Worm (Caenorhabditis elegans) whole organism, L1 larva: ENCODE data around the gene ttr-14.

Experiments
- C04F5.9 ChIP-seq: sonication (generic microtip); optimal IDR thresholded peaks from 2 replicates; lab custom pipeline; 2016; ENCODE audit warnings: missing genetic modification characterization, missing compliant biosample characterization
- aha-1 ChIP-seq: fragments of 150-350 bp; optimal IDR thresholded peaks from 2 replicates; lab custom pipeline; 2014; ENCODE audit warnings: missing biosample characterization, missing genetic modification characterization
- alr-1 ChIP-seq: fragments of 200-800 bp; sonication (Bioruptor generic); optimal IDR thresholded peaks from 2 replicates; lab custom pipeline; 2018; ENCODE audit warnings: borderline replicate concordance, mild to moderate bottlenecking, missing genetic modification characterization, missing compliant biosample characterization
- ceh-63 ChIP-seq: fragments of 200-800 bp; sonication (Bioruptor generic); optimal IDR thresholded peaks from 2 replicates; lab custom pipeline; 2018; ENCODE audit warnings: mild to moderate bottlenecking, missing genetic modification characterization, missing compliant biosample characterization
- ceh-8 ChIP-seq: fragments of 200-800 bp; sonication (Bioruptor generic); optimal IDR thresholded peaks from 2 replicates; lab custom pipeline; 2018; ENCODE audit warnings: mild to moderate bottlenecking, missing genetic modification characterization, moderate library complexity, missing compliant biosample characterization
- ceh-82 ChIP-seq, 3 experiments: fragments of 150-350 bp in 1 of 3; sonication (generic microtip) in 2 of 3; optimal IDR thresholded peaks; 2 replicates each; lab custom pipeline; 2014 to 2017; ENCODE audit warnings: missing biosample characterization in 3 of 3, missing genetic modification characterization in 3 of 3
- ceh-88 ChIP-seq: fragments of 200-800 bp; sonication (Bioruptor generic); IDR thresholded peaks from 2 replicates; pipeline ENCODE4 v1.3.6; 2022; ENCODE audit warnings: missing genetic modification characterization, missing compliant biosample characterization
- ces-1 ChIP-seq: fragments of 150-350 bp; optimal IDR thresholded peaks from 2 replicates; lab custom pipeline; 2014; ENCODE audit warnings: missing biosample characterization, missing genetic modification reagents, missing genetic modification characterization
- dsc-1 ChIP-seq: sonication (generic microtip); optimal IDR thresholded peaks from 2 replicates; lab custom pipeline; 2016; ENCODE audit warnings: mild to moderate bottlenecking, missing genetic modification characterization, missing compliant biosample characterization
- efl-1 ChIP-seq, 4 experiments: fragments of 150-350 bp; optimal IDR thresholded peaks in 3 of 4; peaks in 1 of 4; 1 replicate in 1 of 4; 2 replicates in 3 of 4; lab custom pipeline; 2014; ENCODE audit warnings: missing biosample characterization in 2 of 4, missing genetic modification characterization in 2 of 4, missing genetic modification reagents in 2 of 4
- efl-3 ChIP-seq: fragments of 200-800 bp; sonication (Bioruptor generic); optimal IDR thresholded peaks from 2 replicates; lab custom pipeline; 2018; ENCODE audit warnings: mild to moderate bottlenecking, missing genetic modification characterization, missing compliant biosample characterization
- egl-13 ChIP-seq: sonication (generic microtip); optimal IDR thresholded peaks from 2 replicates; lab custom pipeline; 2016; ENCODE audit warnings: missing genotype, missing genetic modification reagents, missing genetic modification characterization, missing compliant biosample characterization
- elt-3 ChIP-seq, 6 experiments: fragments of 150-350 bp in 1 of 6; sonication (generic microtip); optimal IDR thresholded peaks; 2 replicates each; lab custom pipeline; 2017 to 2018; ENCODE audit warnings: missing biosample characterization in 6 of 6, missing genetic modification characterization in 6 of 6, inconsistent platforms in 1 of 6
- fkh-10 ChIP-seq: sonication (generic microtip); optimal IDR thresholded peaks from 2 replicates; lab custom pipeline; 2017; ENCODE audit warnings: missing biosample characterization, missing genetic modification reagents, missing genetic modification characterization
- fos-1 ChIP-seq: fragments of 150-350 bp; optimal IDR thresholded peaks from 2 replicates; lab custom pipeline; 2014; ENCODE audit warnings: missing biosample characterization, missing genetic modification characterization
- grh-1 ChIP-seq: fragments of 200-800 bp; sonication (Bioruptor generic); IDR thresholded peaks from 2 replicates; pipeline ENCODE4 v1.3.6; 2022; ENCODE audit warnings: missing genetic modification reagents, missing genetic modification characterization, missing compliant biosample characterization
- isw-1 ChIP-seq: fragments of 200-800 bp; sonication (Bioruptor generic); IDR thresholded peaks from 2 replicates; pipeline ENCODE4 v1.3.6; 2022; ENCODE audit warnings: missing genetic modification characterization, missing compliant biosample characterization
- jun-1 ChIP-seq: fragments of 150-350 bp; optimal IDR thresholded peaks from 2 replicates; lab custom pipeline; 2014; ENCODE audit warnings: missing biosample characterization, missing genetic modification reagents, missing genetic modification characterization
- lin-14 ChIP-seq: fragments of 200-800 bp; sonication (Bioruptor generic); optimal IDR thresholded peaks from 2 replicates; lab custom pipeline; 2018; ENCODE audit warnings: mild to moderate bottlenecking, missing genetic modification characterization, moderate library complexity, missing compliant biosample characterization
- lin-15B ChIP-seq: fragments of 150-350 bp; sonication (generic microtip); optimal IDR thresholded peaks from 3 replicates; lab custom pipeline; 2014; ENCODE audit warnings: missing biosample characterization, missing genetic modification characterization
- lin-35 ChIP-seq, 2 experiments: fragments of 150-350 bp; optimal IDR thresholded peaks; 2 replicates each; lab custom pipeline; 2014; ENCODE audit warnings: missing biosample characterization in 2 of 2, missing genetic modification characterization in 2 of 2, missing genetic modification reagents in 2 of 2
- lir-3 ChIP-seq: sonication (generic microtip); optimal IDR thresholded peaks from 2 replicates; lab custom pipeline; 2016; ENCODE audit warnings: mild to moderate bottlenecking, missing genetic modification characterization, moderate library complexity, missing compliant biosample characterization; ENCODE audit not compliant: poor library complexity
- lsy-2 ChIP-seq, 2 experiments: fragments of 150-350 bp; optimal IDR thresholded peaks; 2 replicates each; lab custom pipeline; 2014; ENCODE audit warnings: missing biosample characterization in 2 of 2, missing genetic modification characterization in 2 of 2
- mep-1 ChIP-seq: fragments of 150-350 bp; optimal IDR thresholded peaks from 2 replicates; lab custom pipeline; 2014; ENCODE audit warnings: missing biosample characterization, missing genetic modification characterization
- nhr-12 ChIP-seq: sonication (generic microtip); optimal IDR thresholded peaks from 2 replicates; lab custom pipeline; 2017; ENCODE audit warnings: missing biosample characterization, missing genetic modification characterization
- nhr-19 ChIP-seq: fragments of 200-800 bp; sonication (Bioruptor generic); conservative IDR thresholded peaks from 2 replicates; pipeline ENCODE4 v1.3.6; 2022; ENCODE audit warnings: missing genetic modification characterization, missing compliant biosample characterization
- nhr-20 ChIP-seq: sonication (generic microtip); optimal IDR thresholded peaks from 2 replicates; lab custom pipeline; 2016; ENCODE audit warnings: mild to moderate bottlenecking, missing genetic modification characterization, missing compliant biosample characterization
- nhr-237 ChIP-seq: fragments of 150-350 bp; optimal IDR thresholded peaks from 2 replicates; lab custom pipeline; 2014; ENCODE audit warnings: missing biosample characterization, missing genetic modification characterization
- nhr-28 ChIP-seq: fragments of 150-350 bp; optimal IDR thresholded peaks from 2 replicates; lab custom pipeline; 2014; ENCODE audit warnings: missing biosample characterization, missing genetic modification characterization
- nhr-71 ChIP-seq: sonication (generic microtip); optimal IDR thresholded peaks from 2 replicates; lab custom pipeline; 2016; ENCODE audit warnings: mild to moderate bottlenecking, missing genetic modification characterization, moderate library complexity, missing compliant biosample characterization
- nhr-77 ChIP-seq: fragments of 150-350 bp; optimal IDR thresholded peaks from 2 replicates; lab custom pipeline; 2014; ENCODE audit warnings: missing biosample characterization, missing genetic modification characterization
- nhr-85 ChIP-seq: sonication (generic microtip); peaks from one replicate; lab custom pipeline; 2016; ENCODE audit warnings: missing genetic modification characterization, inconsistent platforms, missing compliant biosample characterization
- nhr-90 ChIP-seq: sonication (generic microtip); optimal IDR thresholded peaks from 2 replicates; lab custom pipeline; 2016; ENCODE audit warnings: mild to moderate bottlenecking, missing genetic modification characterization, missing compliant biosample characterization; ENCODE audit not compliant: poor library complexity
- pqm-1 ChIP-seq: sonication (generic microtip); optimal IDR thresholded peaks from 3 replicates; lab custom pipeline; 2017; ENCODE audit warnings: missing biosample characterization, missing genetic modification characterization
- rnt-1 ChIP-seq: sonication (generic microtip); optimal IDR thresholded peaks from 2 replicates; lab custom pipeline; 2016; ENCODE audit warnings: mild to moderate bottlenecking, missing genetic modification characterization, moderate library complexity, missing compliant biosample characterization
- snpc-4 ChIP-seq: fragments of 150-350 bp; optimal IDR thresholded peaks from 2 replicates; lab custom pipeline; 2014; ENCODE audit warnings: missing biosample characterization, missing genetic modification characterization
- snu-23 ChIP-seq: sonication (generic microtip); optimal IDR thresholded peaks from 2 replicates; lab custom pipeline; 2016; ENCODE audit warnings: missing genetic modification characterization, missing compliant biosample characterization
- sox-4 ChIP-seq: sonication (generic microtip); optimal IDR thresholded peaks from 2 replicates; lab custom pipeline; 2016; ENCODE audit warnings: missing genetic modification characterization, missing compliant biosample characterization
- sup-37 ChIP-seq: fragments of 200-800 bp; sonication (Bioruptor generic); optimal IDR thresholded peaks from 2 replicates; lab custom pipeline; 2018; ENCODE audit warnings: mild to moderate bottlenecking, missing genetic modification characterization, missing compliant biosample characterization
- unc-30 ChIP-seq: sonication (generic microtip); optimal IDR thresholded peaks from 2 replicates; lab custom pipeline; 2017; ENCODE audit warnings: missing biosample characterization, missing genetic modification characterization
- unc-62 ChIP-seq: fragments of 150-350 bp; optimal IDR thresholded peaks from 2 replicates; lab custom pipeline; 2014; ENCODE audit warnings: missing biosample characterization, missing genetic modification reagents, missing genetic modification characterization
- unc-98 ChIP-seq: fragments of 200-800 bp; sonication (Bioruptor generic); IDR thresholded peaks from 2 replicates; pipeline ENCODE4 v1.3.6; 2022; ENCODE audit warnings: missing genetic modification characterization, missing compliant biosample characterization
- zag-1 ChIP-seq: fragments of 150-350 bp; optimal IDR thresholded peaks from 2 replicates; lab custom pipeline; 2014; ENCODE audit warnings: missing biosample characterization, missing genetic modification characterization
- zip-4 ChIP-seq: fragments of 200-800 bp; sonication (Bioruptor generic); optimal IDR thresholded peaks from 2 replicates; lab custom pipeline; 2018; ENCODE audit warnings: mild to moderate bottlenecking, missing genetic modification characterization, moderate library complexity, missing compliant biosample characterization
- ztf-4 ChIP-seq: fragments of 150-350 bp; optimal IDR thresholded peaks from 2 replicates; lab custom pipeline; 2014; ENCODE audit warnings: missing biosample characterization, missing genetic modification characterization

The ttr-14 gene

ce11 chrX:10769232-10769738 lies 18.0 kb upstream of the ttr-14 start, which contains the start of gene sma-9:
TSS of gene sma-9 (plus strand) at chrX:10769282.
- TF ChIP-seq nhr-71 (tag; lab: Kevin White, UChicago) (peak; percentile 8), nhr-85 (tag; lab: Kevin White, UChicago) (peak; percentile 91), lsy-2 (tag; optimal IDR thresholded peaks at IDR 0.05; lab: Kevin White, UChicago) (peak in 1 of 2 experiments; percentile 11), nhr-90 (tag; lab: Kevin White, UChicago) (no peak), lin-14 (GFP tag; lab: Kevin White, UChicago) (peak; percentile 41), nhr-20 (tag; lab: Kevin White, UChicago) (peak; percentile 21), sox-4 (tag; lab: Kevin White, UChicago) (no peak), efl-3 (peak; percentile 25)
- TF ChIP-seq, all 84 proteins: peak for 6

- no peak for TF ChIP-seq snu-23 (GFP tag; lab: Kevin White, UChicago)
- no peak for TF ChIP-seq grh-1 (GFP tag; lab: Robert Waterston, UW)
- TF ChIP-seq pqm-1, result no peak
- TF ChIP-seq egl-13 (tag; lab: Kevin White, UChicago), result no peak
- TF ChIP-seq unc-30 (tag; lab: Kevin White, UChicago), result no peak
- peak; percentile 1 for TF ChIP-seq nhr-77 (tag; lab: Kevin White, UChicago)
- TF ChIP-seq nhr-20 (tag; lab: Kevin White, UChicago), result no peak
- TF ChIP-seq unc-62 (GFP tag; lab: Kevin White, UChicago), result no peak
- no peak for TF ChIP-seq aha-1 (tag; lab: Kevin White, UChicago)
- TF ChIP-seq efl-1 (optimal IDR thresholded peaks at IDR 0.05; lab: Kevin White, UChicago), result no peak
- TF ChIP-seq efl-1 (GFP tag; optimal IDR thresholded peaks at IDR 0.05 in 1 of 2; lab: Kevin White, UChicago), result no peak
- no peak for TF ChIP-seq fkh-10 (GFP tag; lab: Kevin White, UChicago)
- no peak for TF ChIP-seq unc-98 (GFP tag; lab: Robert Waterston, UW)
- peak; percentile 17 for TF ChIP-seq lin-14 (GFP tag; lab: Kevin White, UChicago)
These were observed 17.3 kb upstream of the ttr-14 start for ce11 chrX:10769959-10770358.

- peak; percentile 76 for TF ChIP-seq nhr-90 (tag; lab: Kevin White, UChicago)
- no peak for TF ChIP-seq alr-1
- TF ChIP-seq ztf-4 (tag; lab: Kevin White, UChicago), result peak; percentile 74
- peak; percentile 50 to 55 for TF ChIP-seq efl-1 (optimal IDR thresholded peaks at IDR 0.05; lab: Kevin White, UChicago)
- peak; percentile 19 to 87 for TF ChIP-seq efl-1 (GFP tag; optimal IDR thresholded peaks at IDR 0.05 in 1 of 2; lab: Kevin White, UChicago)
- peak; percentile 81 for TF ChIP-seq rnt-1 (tag; lab: Kevin White, UChicago)
- TF ChIP-seq zag-1, result no peak
- TF ChIP-seq jun-1, result peak; percentile 65
- TF ChIP-seq unc-30 (tag; lab: Kevin White, UChicago), result no peak
- TF ChIP-seq nhr-19, result peak; percentile 89
- TF ChIP-seq isw-1, result peak; percentile 50
- TF ChIP-seq nhr-237 (tag; lab: Kevin White, UChicago), result peak; percentile 85
- TF ChIP-seq dsc-1 (tag; lab: Kevin White, UChicago), result peak; percentile 74
- peak; percentile 8 to 78 (median 55) for TF ChIP-seq ceh-82 (tag; optimal IDR thresholded peaks at IDR 0.05; lab: Kevin White, UChicago)
- peak; percentile 76 for TF ChIP-seq fkh-10 (GFP tag; lab: Kevin White, UChicago)
- no peak for TF ChIP-seq ceh-63 (GFP tag; lab: Kevin White, UChicago)
- peak; percentile 83 to 91 for TF ChIP-seq lsy-2 (tag; optimal IDR thresholded peaks at IDR 0.05; lab: Kevin White, UChicago)
- peak; percentile 61; the same call in 1 of the 2 replicates for TF ChIP-seq ceh-88
- peak; percentile 17 for TF ChIP-seq aha-1 (tag; lab: Kevin White, UChicago)
- no peak for TF ChIP-seq ces-1 (GFP tag; lab: Kevin White, UChicago)
- TF ChIP-seq snpc-4, result peak; percentile 29
- peak; percentile 29 for TF ChIP-seq zip-4 (GFP tag; lab: Kevin White, UChicago)
- TF ChIP-seq mep-1 (tag; lab: Kevin White, UChicago), result peak; percentile 85
- TF ChIP-seq grh-1 (GFP tag; lab: Robert Waterston, UW), result peak; percentile 61
- peak in 3 of 6 experiments; percentile 4 to 95 (median 73) for TF ChIP-seq elt-3 (tag; optimal IDR thresholded peaks at IDR 0.05; lab: Kevin White, UChicago)
- TF ChIP-seq nhr-12, result no peak
- TF ChIP-seq lir-3 (tag; lab: Kevin White, UChicago), result peak; percentile 40
- no peak for TF ChIP-seq nhr-28
- peak; percentile 97 for TF ChIP-seq nhr-85 (tag; lab: Kevin White, UChicago)
- peak; percentile 67 for TF ChIP-seq sup-37
- peak; percentile 99 for TF ChIP-seq nhr-71 (tag; lab: Kevin White, UChicago)
- peak; percentile 23 for TF ChIP-seq fos-1 (tag; lab: Kevin White, UChicago)
- peak; percentile 41 to 75 for TF ChIP-seq lin-35 (GFP tag; optimal IDR thresholded peaks at IDR 0.05; lab: Kevin White, UChicago)
- peak; percentile 67 for TF ChIP-seq C04F5.9 (tag; lab: Kevin White, UChicago)
- TF ChIP-seq ceh-8 (GFP tag; lab: Kevin White, UChicago), result peak; percentile 61
- no peak for TF ChIP-seq lin-15B (tag; lab: Kevin White, UChicago)
These were observed 16.3 kb upstream of the ttr-14 start for ce11 chrX:10770988-10771496.
